Worm (Caenorhabditis elegans): ENCODE data around the gene vps-60.

ce11 chrV:8632788-8633187, 26.9 kb upstream of the vps-60 start:
- TF ChIP-seq unc-86 (tag; optimal IDR thresholded peaks at IDR 0.05): no peak
- no peak for TF ChIP-seq K02D7.2 (tag; optimal IDR thresholded peaks at IDR 0.05)
- TF ChIP-seq ceh-22 (tag; optimal IDR thresholded peaks at IDR 0.05): no peak
- TF ChIP-seq fkh-10 (GFP tag; optimal IDR thresholded peaks at IDR 0.05): no peak
- no peak for TF ChIP-seq hlh-8 (tag; optimal IDR thresholded peaks at IDR 0.05)
- no peak for TF ChIP-seq elt-2 (tag; optimal IDR thresholded peaks at IDR 0.05)
- no peak for TF ChIP-seq gmeb-2 (tag; optimal IDR thresholded peaks at IDR 0.05)
- TF ChIP-seq ceh-6 (GFP tag; optimal IDR thresholded peaks at IDR 0.05): no peak
- no peak for TF ChIP-seq ceh-9 (tag; optimal IDR thresholded peaks at IDR 0.05)
